Worm (Caenorhabditis elegans): Measurements from ENCODE around the gene ZK370.6.

ZK370.6 gene

DNA sequence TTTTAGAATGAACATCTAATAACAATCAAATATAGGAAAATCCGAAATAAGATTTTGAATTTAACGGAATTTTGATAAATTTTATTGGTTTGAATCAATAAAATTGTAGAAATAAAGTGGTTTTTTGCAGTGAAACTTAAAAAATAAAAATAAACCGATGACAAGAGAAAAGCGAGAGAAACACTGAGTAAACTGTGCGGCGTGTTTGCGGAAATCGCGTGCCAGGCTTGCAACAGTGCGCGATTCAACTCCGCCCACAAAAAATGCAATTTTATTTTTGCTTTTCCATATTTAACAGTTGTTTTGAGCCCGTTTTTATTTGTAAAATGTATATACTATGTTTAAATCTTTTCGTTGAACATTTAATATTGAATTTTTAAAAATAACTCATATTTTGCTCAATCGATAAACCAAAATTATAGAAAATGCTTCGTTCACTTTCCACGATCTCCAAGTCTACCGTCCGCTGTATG is 24.3 kb upstream of the ZK370.6 start, which contains the start of gene mtss-1 (continued):
- TF ChIP-seq alr-1 (tag; optimal IDR thresholded peaks at IDR 0.05) (no peak), aly-2 (tag; optimal IDR thresholded peaks at IDR 0.05) (no peak), ztf-1 (GFP tag; conservative IDR thresholded peaks at IDR 0.05) (no peak), nhr-25 (tag; optimal IDR thresholded peaks at IDR 0.05) (no peak), elt-1 (tag; optimal IDR thresholded peaks at IDR 0.05) (no peak), dmd-4 (tag; optimal IDR thresholded peaks at IDR 0.05) (no peak), ZK546.5 (tag; optimal IDR thresholded peaks at IDR 0.05) (no peak), fos-1 (tag; optimal IDR thresholded peaks at IDR 0.05) (no peak), blmp-1 (tag; optimal IDR thresholded peaks at IDR 0.05; ENCODE audit: insufficient read depth) (peak; percentile 1), ama-1 (optimal IDR thresholded peaks at IDR 0.05) (no peak), crh-2 (tag; optimal IDR thresholded peaks at IDR 0.05) (peak; percentile 38), nhr-23 (tag; optimal IDR thresholded peaks at IDR 0.05) (no peak), mab-5 (tag; optimal IDR thresholded peaks at IDR 0.05) (peak; percentile 44), ceh-82 (tag; optimal IDR thresholded peaks at IDR 0.05) (no peak), lin-11 (tag; optimal IDR thresholded peaks at IDR 0.05) (peak; percentile 45), zag-1 (tag; optimal IDR thresholded peaks at IDR 0.05) (no peak), R02D3.7 (tag; optimal IDR thresholded peaks at IDR 0.05) (no peak), ztf-11 (tag; optimal IDR thresholded peaks at IDR 0.05) (no peak), lin-39 (tag; optimal IDR thresholded peaks at IDR 0.05) (no peak), egl-27 (tag; optimal IDR thresholded peaks at IDR 0.05) (no peak), C34F6.9 (tag; optimal IDR thresholded peaks at IDR 0.05) (peak; percentile 50), unc-62 (GFP tag; optimal IDR thresholded peaks at IDR 0.05) (no peak), nhr-21 (tag; optimal IDR thresholded peaks at IDR 0.05) (no peak), nhr-12 (tag; optimal IDR thresholded peaks at IDR 0.05) (no peak), nhr-237 (tag; optimal IDR thresholded peaks at IDR 0.05) (no peak), gmeb-1 (tag; optimal IDR thresholded peaks at IDR 0.05) (peak; percentile 58)

DNA sequence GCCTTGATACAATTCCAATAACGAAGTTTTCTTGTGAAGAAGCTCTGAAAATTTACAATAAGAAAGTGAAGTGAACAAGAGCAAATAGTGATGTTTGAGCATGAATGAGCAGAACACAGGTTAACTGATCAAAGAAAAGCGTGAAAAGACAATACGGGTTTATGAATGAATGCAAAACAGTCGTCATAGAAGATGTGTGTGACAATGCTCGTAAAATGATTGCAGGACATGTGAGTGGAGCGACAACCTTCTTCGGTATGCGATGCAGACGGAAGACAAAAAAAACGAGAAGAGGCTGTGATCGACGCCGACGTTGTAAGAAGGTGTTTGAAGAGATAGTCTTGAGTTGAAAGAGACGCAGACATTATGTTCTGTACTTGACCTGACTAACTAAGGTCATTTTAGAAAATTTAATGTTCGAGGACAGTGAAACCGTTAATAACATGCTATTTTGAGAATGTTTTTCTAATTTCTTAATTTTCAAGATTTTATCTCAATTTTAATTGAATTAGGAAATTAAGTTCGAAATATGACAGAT is 23.7 kb upstream of the ZK370.6 start, which contains the start of gene mig-22:
Gene mig-22, minus strand, starts transcription at position 51 of the 538 bp plus-strand sequence.
- TF ChIP-seq nhr-6 (tag; optimal IDR thresholded peaks at IDR 0.05): no peak
- no peak for TF ChIP-seq lin-13 (GFP tag; optimal IDR thresholded peaks at IDR 0.05)
- no peak for TF ChIP-seq lsy-2 (tag; optimal IDR thresholded peaks at IDR 0.05)
- peak; percentile 17 for TF ChIP-seq nhr-25 (tag; optimal IDR thresholded peaks at IDR 0.05)
- TF ChIP-seq zag-1 (tag; optimal IDR thresholded peaks at IDR 0.05): no peak
- no peak for TF ChIP-seq ZK546.5 (tag; optimal IDR thresholded peaks at IDR 0.05)
- no peak for TF ChIP-seq lin-11 (tag; optimal IDR thresholded peaks at IDR 0.05)
- TF ChIP-seq ztf-1 (GFP tag; conservative IDR thresholded peaks at IDR 0.05): no peak
- TF ChIP-seq unc-39 (tag; optimal IDR thresholded peaks at IDR 0.05): no peak
- no peak for TF ChIP-seq C34F6.9 (tag; optimal IDR thresholded peaks at IDR 0.05)
- TF ChIP-seq alr-1 (tag; optimal IDR thresholded peaks at IDR 0.05): no peak
- no peak for TF ChIP-seq lin-39 (tag; optimal IDR thresholded peaks at IDR 0.05)
- TF ChIP-seq elt-3 (tag; optimal IDR thresholded peaks at IDR 0.05): no peak
- TF ChIP-seq blmp-1 (tag; optimal IDR thresholded peaks at IDR 0.05; ENCODE audit: insufficient read depth): peak; percentile 33
- TF ChIP-seq nhr-129 (tag; optimal IDR thresholded peaks at IDR 0.05): peak; percentile 7
- TF ChIP-seq snpc-4 (tag; optimal IDR thresholded peaks at IDR 0.05): no peak
- TF ChIP-seq sma-3 (GFP tag; optimal IDR thresholded peaks at IDR 0.05): no peak
- TF ChIP-seq aly-2 (tag; optimal IDR thresholded peaks at IDR 0.05): no peak
- no peak for TF ChIP-seq R02D3.7 (tag; optimal IDR thresholded peaks at IDR 0.05)
- no peak for TF ChIP-seq nhr-23 (tag; optimal IDR thresholded peaks at IDR 0.05)
- no peak for TF ChIP-seq egl-27 (tag; optimal IDR thresholded peaks at IDR 0.05)

DNA sequence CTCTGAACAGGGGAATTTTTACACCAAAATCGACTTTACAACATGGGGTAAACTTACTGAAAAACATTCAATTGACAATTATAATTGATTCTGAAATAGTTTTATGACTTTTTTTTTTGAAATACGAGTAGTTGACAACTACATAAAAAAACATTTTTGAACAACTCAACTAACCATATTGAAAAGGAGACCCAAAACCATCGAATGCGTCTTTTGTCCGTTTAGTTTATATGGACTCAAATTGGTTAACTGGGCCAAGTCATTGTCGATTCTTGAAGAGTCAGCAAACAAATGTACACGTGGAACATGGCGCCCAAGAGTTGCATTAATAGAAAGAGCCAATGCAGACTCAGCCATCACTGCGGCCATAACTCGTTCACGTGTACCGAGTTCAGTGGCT is 22.8 kb upstream of the ZK370.6 start:
- TF ChIP-seq ceh-16 (tag; optimal IDR thresholded peaks at IDR 0.05): no peak
- TF ChIP-seq mbf-1 (tag; optimal IDR thresholded peaks at IDR 0.05): no peak
- TF ChIP-seq nhr-21 (tag; optimal IDR thresholded peaks at IDR 0.05): no peak
- no peak for TF ChIP-seq crh-2 (tag; optimal IDR thresholded peaks at IDR 0.05)
- TF ChIP-seq lin-39 (tag; optimal IDR thresholded peaks at IDR 0.05): no peak
- TF ChIP-seq nhr-12 (tag; optimal IDR thresholded peaks at IDR 0.05): no peak

DNA sequence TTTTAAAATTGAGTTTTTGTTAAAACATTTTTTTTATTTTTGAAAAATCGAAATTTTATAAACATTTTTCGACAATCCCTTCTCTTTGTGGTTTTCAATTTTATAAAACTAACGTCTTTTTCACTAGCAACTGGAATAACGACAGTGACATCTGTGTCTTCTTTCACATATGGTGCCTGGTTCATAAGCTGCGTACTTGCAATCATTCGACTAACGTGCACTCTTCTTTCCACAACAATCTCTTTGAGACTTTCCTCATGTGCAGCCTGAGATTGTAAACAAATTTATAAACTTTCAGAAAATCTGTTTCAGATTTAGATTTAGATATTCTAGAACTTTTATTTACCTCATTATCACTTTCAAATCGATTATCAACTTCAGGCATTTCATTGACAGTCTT is 21.4 kb upstream of the ZK370.6 start:
- TF ChIP-seq fos-1 (tag; optimal IDR thresholded peaks at IDR 0.05) (no peak), F13H6.1 (tag; optimal IDR thresholded peaks at IDR 0.05) (no peak), dmd-4 (tag; optimal IDR thresholded peaks at IDR 0.05) (no peak), lin-13 (GFP tag; optimal IDR thresholded peaks at IDR 0.05) (no peak), peb-1 (tag; optimal IDR thresholded peaks at IDR 0.05) (no peak)
